Fruit fly (Drosophila melanogaster): ENCODE results near the gene dop.

dop gene

dm6 chr3L:15547187-15547790 is 18.5 kb upstream of the dop start (continued):
- 0 out of 4 replicates have a peak, but pooled peaks have one; percentile 59 for TF ChIP-seq chinmo (GFP tag; IDR thresholded peaks at IDR 0.05; ENCODE audit: partially characterized antibody)
- TF ChIP-seq mam (GFP tag; optimal IDR thresholded peaks at IDR 0.05): no peak
- TF ChIP-seq CG14667 (GFP tag; IDR thresholded peaks at IDR 0.05): no peak
- no peak for TF ChIP-seq CG10565 (GFP tag; optimal IDR thresholded peaks at IDR 0.05)
- TF ChIP-seq slbo (GFP tag; IDR thresholded peaks at IDR 0.05): no peak
- TF ChIP-seq CG7372 (GFP tag; IDR thresholded peaks at IDR 0.05): no peak
- TF ChIP-seq CG12769 (tag; optimal IDR thresholded peaks at IDR 0.05): peak; percentile 2
- TF ChIP-seq CG1832 (GFP tag; optimal IDR thresholded peaks at IDR 0.05): no peak
- TF ChIP-seq PHDP (tag; optimal IDR thresholded peaks at IDR 0.05): no peak
- TF ChIP-seq CG31224 (GFP tag; IDR thresholded peaks at IDR 0.05): no peak
- no peak for TF ChIP-seq CG18011 (GFP tag; optimal IDR thresholded peaks at IDR 0.05)
- peak; percentile 23 for TF ChIP-seq mirr (GFP tag; optimal IDR thresholded peaks at IDR 0.05)
- TF ChIP-seq dysf (GFP tag; IDR thresholded peaks at IDR 0.05): no peak
- no peak for TF ChIP-seq CG5953 (GFP tag; IDR thresholded peaks at IDR 0.05)
- TF ChIP-seq al (GFP tag; IDR thresholded peaks at IDR 0.05): no peak
- TF ChIP-seq amos (GFP tag; IDR thresholded peaks at IDR 0.05; ENCODE audit: partially characterized antibody): no peak
- no peak for TF ChIP-seq CG6654 (GFP tag; optimal IDR thresholded peaks at IDR 0.05)
- 0 out of 2 replicates have a peak, but pooled peaks have one; percentile 18 for TF ChIP-seq GATAe (GFP tag; conservative IDR thresholded peaks at IDR 0.05)
- TF ChIP-seq vvl (GFP tag; IDR thresholded peaks at IDR 0.05): no peak
- TF ChIP-seq CG8478 (optimal IDR thresholded peaks at IDR 0.05): no peak
- no peak for TF ChIP-seq Oli (tag; optimal IDR thresholded peaks at IDR 0.05)
- no peak for TF ChIP-seq Elba2 (GFP tag; optimal IDR thresholded peaks at IDR 0.05)
- no peak for TF ChIP-seq ranshi (GFP tag; IDR thresholded peaks at IDR 0.05)
- TF ChIP-seq eve (GFP tag; optimal IDR thresholded peaks at IDR 0.05): no peak
- TF ChIP-seq prd (optimal IDR thresholded peaks at IDR 0.05): no peak
- TF ChIP-seq prd (GFP tag; IDR thresholded peaks at IDR 0.05): no peak
- TF ChIP-seq CG7963 (GFP tag; IDR thresholded peaks at IDR 0.05; ENCODE audit: partially characterized antibody): no peak

dm6 chr3L:15548843-15549242 is 17.0 kb upstream of the dop start:
- no peak for TF ChIP-seq amos (GFP tag; IDR thresholded peaks at IDR 0.05; ENCODE audit: partially characterized antibody)
- no peak for TF ChIP-seq CG16815 (GFP tag; optimal IDR thresholded peaks at IDR 0.05)
- TF ChIP-seq grau (tag; optimal IDR thresholded peaks at IDR 0.05): peak; percentile 4
- TF ChIP-seq CG13424 (tag; optimal IDR thresholded peaks at IDR 0.05): no peak
- TF ChIP-seq cato (GFP tag; optimal IDR thresholded peaks at IDR 0.05; ENCODE audit: borderline replicate concordance): no peak
- peak; percentile 72 for TF ChIP-seq CG18599 (GFP tag; optimal IDR thresholded peaks at IDR 0.05)
- TF ChIP-seq unpg (GFP tag; optimal IDR thresholded peaks at IDR 0.05): peak; percentile 7
- no peak for TF ChIP-seq tin (GFP tag; optimal IDR thresholded peaks at IDR 0.05)
- no peak for TF ChIP-seq fru (optimal IDR thresholded peaks at IDR 0.05)
- TF ChIP-seq br (optimal IDR thresholded peaks at IDR 0.05): no peak
- peak; percentile 54 for TF ChIP-seq CG10543 (GFP tag; optimal IDR thresholded peaks at IDR 0.05)
- peak; percentile 59 for TF ChIP-seq ATbp (GFP tag; optimal IDR thresholded peaks at IDR 0.05)
- TF ChIP-seq ssp (GFP tag; IDR thresholded peaks at IDR 0.05): no peak
- TF ChIP-seq trem (tag; optimal IDR thresholded peaks at IDR 0.05): no peak
- TF ChIP-seq Six4 (GFP tag; optimal IDR thresholded peaks at IDR 0.05): no peak
- TF ChIP-seq bsh (GFP tag; optimal IDR thresholded peaks at IDR 0.05): no peak
- no peak for TF ChIP-seq CG4282 (GFP tag; optimal IDR thresholded peaks at IDR 0.05)
- no peak for TF ChIP-seq CG3995 (GFP tag; optimal IDR thresholded peaks at IDR 0.05)
- peak; percentile 59 for TF ChIP-seq CG34376 (GFP tag; optimal IDR thresholded peaks at IDR 0.05)
- TF ChIP-seq CG13624 (GFP tag; optimal IDR thresholded peaks at IDR 0.05): no peak
- no peak for TF ChIP-seq zfh2 (GFP tag; optimal IDR thresholded peaks at IDR 0.05)
- TF ChIP-seq CG9437 (GFP tag; optimal IDR thresholded peaks at IDR 0.05): no peak
- TF ChIP-seq zfh1 (GFP tag; IDR thresholded peaks at IDR 0.05): no peak
- TF ChIP-seq CG15514 (GFP tag; optimal IDR thresholded peaks at IDR 0.05): peak; percentile 48
- TF ChIP-seq CG17359 (tag; optimal IDR thresholded peaks at IDR 0.05): no peak
- TF ChIP-seq Atf6 (GFP tag; IDR thresholded peaks at IDR 0.05): 0 out of 2 replicates have a peak, but pooled peaks have one; percentile 15

Data from whole organism, embryonic.